Fruit fly (Drosophila melanogaster): ENCODE measurements around the gene Tudor-SN.

dm6 chr3L:263500-264377 lies 441 bp downstream of the Tudor-SN start:
- no peak for TF ChIP-seq psq (optimal IDR thresholded peaks at IDR 0.05)
- TF ChIP-seq CG8478 (optimal IDR thresholded peaks at IDR 0.05) = no peak
- no peak for TF ChIP-seq Dll (optimal IDR thresholded peaks at IDR 0.05)
- TF ChIP-seq EcR (GFP tag; optimal IDR thresholded peaks at IDR 0.05) = no peak

All from whole organism.